Fruit fly (Drosophila melanogaster) Kc167 (cell line): Measurements from ENCODE around the gene CG42374.

Source experiments
- Myc ChIP-seq: fragments of >200 bp; optimal IDR thresholded peaks from 2 replicates; lab custom pipeline; 2017; ENCODE audit warnings: missing external identifiers
- Sin3A ChIP-seq: fragments of >200 bp; optimal IDR thresholded peaks from 2 replicates; lab custom pipeline; 2018; ENCODE audit warnings: missing external identifiers
- psq ChIP-seq: fragments of >200 bp; optimal IDR thresholded peaks from 2 replicates; lab custom pipeline; 2017; ENCODE audit warnings: missing external identifiers

dm6 chr3L:19236554-19236953 is 27.0 kb upstream of the CG42374 start:
- no peak for TF ChIP-seq Myc (lab: Kevin White, UChicago)
- TF ChIP-seq Sin3A, result no peak
- no peak for TF ChIP-seq psq (lab: Kevin White, UChicago)
